Worm (Caenorhabditis elegans) whole organism, L2 larva: ENCODE measurements around the gene tbx-36.

Source experiments
- C34F6.9 ChIP-seq: fragments of 150-350 bp; optimal IDR thresholded peaks from 2 replicates; lab custom pipeline; 2014; ENCODE audit warnings: missing biosample characterization, missing genetic modification characterization
- F13H6.1 ChIP-seq: sonication (generic microtip); optimal IDR thresholded peaks from 2 replicates; lab custom pipeline; 2016; ENCODE audit warnings: missing genetic modification characterization, missing compliant biosample characterization
- R02D3.7 ChIP-seq: fragments of 150-350 bp; optimal IDR thresholded peaks from 2 replicates; lab custom pipeline; 2014; ENCODE audit warnings: missing biosample characterization, missing genetic modification characterization
- Y55F3AM.14 ChIP-seq: fragments of 200-800 bp; sonication (Bioruptor generic); optimal IDR thresholded peaks from 2 replicates; lab custom pipeline; 2018; ENCODE audit warnings: mild to moderate bottlenecking, missing genetic modification characterization, missing compliant biosample characterization
- ZK546.5 ChIP-seq: sonication (generic microtip); optimal IDR thresholded peaks from 2 replicates; lab custom pipeline; 2017; ENCODE audit warnings: missing biosample characterization, missing genetic modification characterization
- alr-1 ChIP-seq: fragments of 150-350 bp; optimal IDR thresholded peaks from 2 replicates; lab custom pipeline; 2014; ENCODE audit warnings: missing biosample characterization, missing genetic modification characterization
- aly-2 ChIP-seq: fragments of 150-350 bp; optimal IDR thresholded peaks from 2 replicates; lab custom pipeline; 2014; ENCODE audit warnings: missing biosample characterization, missing genetic modification characterization
- ama-1 ChIP-seq: fragments of 150-350 bp; optimal IDR thresholded peaks from 2 replicates; lab custom pipeline; 2018; ENCODE audit warnings: inconsistent platforms
- blmp-1 ChIP-seq: sonication (generic microtip); optimal IDR thresholded peaks from 2 replicates; lab custom pipeline; 2017; ENCODE audit warnings: missing genetic modification characterization, mild to moderate bottlenecking, missing compliant biosample characterization, antibody characterized with exemption, moderate library complexity; ENCODE audit not compliant: insufficient read depth
- ceh-82 ChIP-seq: fragments of 150-350 bp; optimal IDR thresholded peaks from 2 replicates; lab custom pipeline; 2014; ENCODE audit warnings: missing biosample characterization, missing genetic modification characterization
- crh-2 ChIP-seq: sonication (generic microtip); optimal IDR thresholded peaks from 2 replicates; lab custom pipeline; 2017; ENCODE audit warnings: missing biosample characterization, missing genetic modification characterization
- dmd-4 ChIP-seq: sonication (generic microtip); optimal IDR thresholded peaks from 2 replicates; lab custom pipeline; 2017; ENCODE audit warnings: missing biosample characterization, missing genetic modification characterization
- egl-27 ChIP-seq: sonication (generic microtip); optimal IDR thresholded peaks from 3 replicates; lab custom pipeline; 2017; ENCODE audit warnings: missing biosample characterization, missing genetic modification reagents, missing genetic modification characterization
- elt-1 ChIP-seq: fragments of 150-350 bp; optimal IDR thresholded peaks from 2 replicates; lab custom pipeline; 2014; ENCODE audit warnings: missing biosample characterization, missing genetic modification characterization
- elt-3 ChIP-seq: sonication (generic microtip); optimal IDR thresholded peaks from 2 replicates; lab custom pipeline; 2017; ENCODE audit warnings: missing biosample characterization, missing genetic modification characterization
- fos-1 ChIP-seq: fragments of 150-350 bp; optimal IDR thresholded peaks from 2 replicates; lab custom pipeline; 2014; ENCODE audit warnings: missing biosample characterization, missing genetic modification characterization
- gmeb-1 ChIP-seq: fragments of 150-350 bp; optimal IDR thresholded peaks from 2 replicates; lab custom pipeline; 2014; ENCODE audit warnings: missing biosample characterization, missing genetic modification characterization
- lin-11 ChIP-seq: fragments of 150-350 bp; sonication (generic microtip); optimal IDR thresholded peaks from 2 replicates; lab custom pipeline; 2014; ENCODE audit warnings: missing biosample characterization, missing genetic modification characterization, inconsistent platforms, mixed read lengths
- lin-13 ChIP-seq: fragments of 150-350 bp; optimal IDR thresholded peaks from 2 replicates; lab custom pipeline; 2014; ENCODE audit warnings: missing biosample characterization, missing genetic modification reagents, missing genetic modification characterization
- lin-39 ChIP-seq: fragments of 150-350 bp; optimal IDR thresholded peaks from 2 replicates; lab custom pipeline; 2014; ENCODE audit warnings: missing biosample characterization, missing genetic modification reagents, missing genetic modification characterization
- lsy-2 ChIP-seq, 2 experiments: fragments of 150-350 bp in 1 of 2; sonication (generic microtip) in 1 of 2; optimal IDR thresholded peaks; 2 replicates each; lab custom pipeline; 2014 to 2017; ENCODE audit warnings: missing biosample characterization in 2 of 2, missing genetic modification characterization in 2 of 2
- mab-5 ChIP-seq: fragments of 150-350 bp; optimal IDR thresholded peaks from 2 replicates; lab custom pipeline; 2014; ENCODE audit warnings: missing biosample characterization, missing genetic modification characterization
- mbf-1 ChIP-seq: sonication (generic microtip); optimal IDR thresholded peaks from 2 replicates; lab custom pipeline; 2017; ENCODE audit warnings: missing biosample characterization, missing genetic modification characterization
- mdl-1 ChIP-seq, 2 experiments: fragments of 150-350 bp in 1 of 2; sonication (generic microtip) in 1 of 2; optimal IDR thresholded peaks; 2 replicates each; lab custom pipeline; 2017; ENCODE audit warnings: missing biosample characterization in 2 of 2, missing genetic modification characterization in 2 of 2
- nhr-10 ChIP-seq: sonication (generic microtip); optimal IDR thresholded peaks from 2 replicates; lab custom pipeline; 2017; ENCODE audit warnings: missing biosample characterization, missing genetic modification characterization
- nhr-11 ChIP-seq: fragments of 150-350 bp; optimal IDR thresholded peaks from 2 replicates; lab custom pipeline; 2014; ENCODE audit warnings: missing biosample characterization, missing genetic modification characterization
- nhr-129 ChIP-seq: fragments of 150-350 bp; optimal IDR thresholded peaks from 2 replicates; lab custom pipeline; 2014; ENCODE audit warnings: missing biosample characterization, missing genetic modification characterization
- nhr-21 ChIP-seq: fragments of 150-350 bp; optimal IDR thresholded peaks from 2 replicates; lab custom pipeline; 2014; ENCODE audit warnings: missing biosample characterization, missing genetic modification characterization
- nhr-23 ChIP-seq: fragments of 150-350 bp; optimal IDR thresholded peaks from 2 replicates; lab custom pipeline; 2014; ENCODE audit warnings: missing biosample characterization, missing genetic modification reagents, missing genetic modification characterization
- nhr-237 ChIP-seq: fragments of 150-350 bp; optimal IDR thresholded peaks from 2 replicates; lab custom pipeline; 2014; ENCODE audit warnings: missing biosample characterization, missing genetic modification characterization
- nhr-25 ChIP-seq: fragments of 150-350 bp; sonication (generic microtip); optimal IDR thresholded peaks from 3 replicates; lab custom pipeline; 2014; ENCODE audit warnings: missing biosample characterization, missing genetic modification characterization
- nhr-6 ChIP-seq: fragments of 150-350 bp; optimal IDR thresholded peaks from 2 replicates; lab custom pipeline; 2014; ENCODE audit warnings: missing biosample characterization, missing genetic modification characterization
- nhr-77 ChIP-seq: fragments of 150-350 bp; optimal IDR thresholded peaks from 2 replicates; lab custom pipeline; 2014; ENCODE audit warnings: missing biosample characterization, missing genetic modification characterization
- peb-1 ChIP-seq: fragments of 150-350 bp; optimal IDR thresholded peaks from 2 replicates; lab custom pipeline; 2014; ENCODE audit warnings: missing biosample characterization, missing genetic modification characterization
- sem-4 ChIP-seq: fragments of 150-350 bp; optimal IDR thresholded peaks from 2 replicates; lab custom pipeline; 2014; ENCODE audit warnings: missing biosample characterization, missing genetic modification reagents, missing genetic modification characterization
- skn-1 ChIP-seq: sonication (generic microtip); optimal IDR thresholded peaks from 2 replicates; lab custom pipeline; 2017; ENCODE audit warnings: missing biosample characterization, missing genetic modification characterization
- sma-3 ChIP-seq: sonication (generic microtip); optimal IDR thresholded peaks from 2 replicates; lab custom pipeline; 2016; ENCODE audit warnings: missing genetic modification reagents, missing genetic modification characterization, missing compliant biosample characterization
- sma-9 ChIP-seq, 2 experiments: fragments of 150-350 bp in 1 of 2; sonication (generic microtip) in 1 of 2; optimal IDR thresholded peaks; 2 replicates each; lab custom pipeline; 2014 to 2016; ENCODE audit warnings: missing genetic modification characterization in 2 of 2, mild to moderate bottlenecking in 1 of 2, missing biosample characterization in 1 of 2, missing compliant biosample characterization in 1 of 2, missing genetic modification reagents in 1 of 2, moderate library complexity in 1 of 2
- snpc-4 ChIP-seq: fragments of 150-350 bp; optimal IDR thresholded peaks from 2 replicates; lab custom pipeline; 2014; ENCODE audit warnings: missing biosample characterization, missing genetic modification characterization
- unc-39 ChIP-seq: fragments of 150-350 bp; optimal IDR thresholded peaks from 2 replicates; lab custom pipeline; 2014; ENCODE audit warnings: missing biosample characterization, missing genetic modification characterization
- unc-55 ChIP-seq: fragments of 150-350 bp; sonication (generic microtip); optimal IDR thresholded peaks from 3 replicates; lab custom pipeline; 2014; ENCODE audit warnings: missing biosample characterization, missing genetic modification reagents, missing genetic modification characterization
- unc-62 ChIP-seq: fragments of 150-350 bp; optimal IDR thresholded peaks from 2 replicates; lab custom pipeline; 2014; ENCODE audit warnings: missing biosample characterization, missing genetic modification reagents, missing genetic modification characterization
- zag-1 ChIP-seq: fragments of 150-350 bp; optimal IDR thresholded peaks from 2 replicates; lab custom pipeline; 2014; ENCODE audit warnings: missing biosample characterization, missing genetic modification characterization
- ztf-1 ChIP-seq: fragments of 200-800 bp; sonication (Bioruptor generic); conservative IDR thresholded peaks from 2 replicates; pipeline ENCODE4 v1.3.6; 2022; ENCODE audit warnings: missing genetic modification characterization, missing compliant biosample characterization
- ztf-11 ChIP-seq: sonication (generic microtip); optimal IDR thresholded peaks from 2 replicates; lab custom pipeline; 2017; ENCODE audit warnings: missing biosample characterization, missing genetic modification characterization
- ztf-4 ChIP-seq: fragments of 150-350 bp; optimal IDR thresholded peaks from 2 replicates; lab custom pipeline; 2014; ENCODE audit warnings: missing biosample characterization, missing genetic modification characterization

The tbx-36 gene

DNA sequence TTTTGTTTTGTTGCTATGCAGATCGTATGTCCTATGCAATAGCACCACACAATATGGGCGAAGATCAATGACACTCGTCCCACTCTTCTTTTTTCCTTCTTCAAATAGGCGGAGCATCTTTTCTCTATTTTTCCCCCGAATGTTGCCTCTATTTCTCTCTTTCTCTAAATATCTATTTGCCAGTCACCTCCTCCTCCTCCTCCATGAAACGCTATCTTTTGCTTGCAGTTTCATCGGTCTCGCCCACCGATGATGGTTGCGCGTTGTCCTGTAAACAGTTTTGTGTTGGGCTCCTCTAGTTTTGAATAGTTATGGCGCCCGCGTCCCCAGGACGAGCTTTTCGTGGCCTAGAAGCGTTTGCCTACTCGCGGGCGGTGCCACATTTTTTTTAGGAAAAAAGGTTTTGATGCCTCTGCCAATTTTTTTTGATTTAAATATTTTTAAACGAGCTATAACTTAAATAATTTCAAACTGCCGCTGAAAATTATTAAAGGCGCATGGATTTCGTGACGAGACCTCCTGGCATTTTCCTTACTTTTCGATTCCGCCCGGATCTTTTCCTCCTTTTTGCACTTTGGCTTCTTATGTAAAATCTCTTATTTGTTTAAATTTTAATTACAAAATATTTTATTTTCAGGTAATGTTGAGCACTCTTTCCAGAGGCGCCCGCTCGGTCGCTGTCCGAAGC, 2.4 kb downstream of the tbx-36 start, which contains the start of gene gdh-1 (continued):
- TF ChIP-seq aly-2 (tag; lab: Kevin White, UChicago) (no peak), unc-39 (no peak), lin-13 (peak; percentile 59), ztf-4 (tag; lab: Kevin White, UChicago) (no peak), sma-3 (GFP tag; lab: Kevin White, UChicago) (peak; percentile 24)

DNA sequence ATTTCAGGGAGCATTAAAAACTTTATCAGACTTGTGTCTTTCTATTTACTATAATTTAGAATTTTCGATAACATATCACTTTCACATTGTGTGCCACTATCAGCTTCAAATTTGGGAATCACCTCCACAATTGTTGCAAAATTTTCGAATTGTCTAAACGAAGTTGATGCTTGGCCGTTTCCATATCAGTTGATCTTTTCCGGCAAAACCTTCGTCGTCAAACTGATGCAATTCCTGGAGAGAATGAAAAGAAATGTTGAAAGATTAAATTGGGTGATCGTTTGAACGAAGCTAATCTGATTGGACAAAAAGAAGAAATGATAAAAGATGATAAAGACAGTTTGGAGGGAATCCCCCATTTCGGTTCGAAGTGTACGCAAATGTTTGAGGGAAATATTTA, 5.2 kb downstream of the tbx-36 start:
- peak; percentile 82 for TF ChIP-seq crh-2
- TF ChIP-seq blmp-1 = peak; percentile 53
- peak; percentile 48 for TF ChIP-seq nhr-6
- TF ChIP-seq nhr-129 (tag; lab: Kevin White, UChicago) = peak; percentile 78
- TF ChIP-seq elt-1 (tag; lab: Kevin White, UChicago) = no peak
- peak; percentile 37 for TF ChIP-seq sem-4
- peak; percentile 74 for TF ChIP-seq gmeb-1 (tag; lab: Kevin White, UChicago)
- TF ChIP-seq lsy-2 (tag; optimal IDR thresholded peaks at IDR 0.05; lab: Kevin White, UChicago) = peak in 1 of 2 experiments; percentile 71
- TF ChIP-seq ama-1 (lab: Kevin White, UChicago) = peak; percentile 63
- TF ChIP-seq sma-3 (GFP tag; lab: Kevin White, UChicago) = peak; percentile 68
- peak; percentile 76 for TF ChIP-seq fos-1
- peak; percentile 94 for TF ChIP-seq sma-9 (GFP tag; optimal IDR thresholded peaks at IDR 0.05; lab: Kevin White, UChicago)
- no peak for TF ChIP-seq sma-9 (tag; optimal IDR thresholded peaks at IDR 0.05; lab: Kevin White, UChicago)
- TF ChIP-seq Y55F3AM.14 (GFP tag; lab: Kevin White, UChicago) = peak; percentile 18
- no peak for TF ChIP-seq C34F6.9 (tag; lab: Kevin White, UChicago)
- no peak for TF ChIP-seq unc-39
- no peak for TF ChIP-seq peb-1 (tag; lab: Kevin White, UChicago)
- no peak for TF ChIP-seq aly-2 (tag; lab: Kevin White, UChicago)
- peak; percentile 2 to 70 for TF ChIP-seq mdl-1 (tag; optimal IDR thresholded peaks at IDR 0.05; lab: Kevin White, UChicago)
- TF ChIP-seq nhr-21 (tag; lab: Kevin White, UChicago) = peak; percentile 69
- TF ChIP-seq nhr-77 = no peak
- TF ChIP-seq unc-62 (GFP tag; lab: Kevin White, UChicago) = no peak
- TF ChIP-seq mab-5 = no peak
- no peak for TF ChIP-seq nhr-237 (tag; lab: Kevin White, UChicago)
- TF ChIP-seq R02D3.7 (tag; lab: Kevin White, UChicago) = no peak
- no peak for TF ChIP-seq snpc-4 (tag; lab: Kevin White, UChicago)
- no peak for TF ChIP-seq ceh-82
- no peak for TF ChIP-seq nhr-25 (tag; lab: Kevin White, UChicago)
- TF ChIP-seq nhr-23 (tag; lab: Kevin White, UChicago) = no peak
- no peak for TF ChIP-seq nhr-11 (tag; lab: Kevin White, UChicago)
- TF ChIP-seq zag-1 (tag; lab: Kevin White, UChicago) = no peak
- TF ChIP-seq ztf-11 = no peak
- TF ChIP-seq lin-11 (tag; lab: Kevin White, UChicago) = no peak
- peak; percentile 54 for TF ChIP-seq F13H6.1 (tag; lab: Kevin White, UChicago)
- peak; percentile 77 for TF ChIP-seq lin-13
- TF ChIP-seq egl-27 = no peak
- peak; percentile 70 for TF ChIP-seq ztf-4 (tag; lab: Kevin White, UChicago)

DNA sequence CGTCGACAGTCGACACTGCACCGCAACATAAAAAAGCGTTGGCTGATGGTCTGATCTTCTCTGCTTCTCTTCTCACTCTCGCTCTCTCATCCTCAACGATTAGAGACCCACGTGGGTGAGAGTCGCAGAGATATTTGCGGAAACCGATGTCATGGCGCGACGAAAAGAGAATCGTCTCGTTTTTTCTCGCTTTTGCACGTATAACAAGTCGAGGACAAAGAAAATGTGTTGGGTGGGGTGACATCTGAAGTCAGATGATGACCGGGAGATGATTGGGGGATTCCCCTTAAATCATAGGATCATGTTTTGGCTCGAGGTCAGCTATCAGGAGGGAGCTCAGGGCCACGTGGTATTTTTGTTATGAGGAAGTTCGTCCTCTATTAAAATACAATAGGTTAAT, 6.0 kb downstream of the tbx-36 start:
- no peak for TF ChIP-seq ZK546.5
- no peak for TF ChIP-seq unc-55 (GFP tag; lab: Kevin White, UChicago)
- no peak for TF ChIP-seq dmd-4 (tag; lab: Kevin White, UChicago)
- TF ChIP-seq C34F6.9 (tag; lab: Kevin White, UChicago) = peak; percentile 86
- TF ChIP-seq sem-4 = peak; percentile 92
- TF ChIP-seq nhr-10 = no peak
- no peak for TF ChIP-seq lin-11 (tag; lab: Kevin White, UChicago)
- TF ChIP-seq nhr-25 (tag; lab: Kevin White, UChicago) = peak; percentile 98
- TF ChIP-seq mbf-1 (tag; lab: Kevin White, UChicago) = no peak
- TF ChIP-seq lin-39 (tag; lab: Kevin White, UChicago) = no peak
- peak; percentile 24 for TF ChIP-seq snpc-4 (tag; lab: Kevin White, UChicago)
- no peak for TF ChIP-seq nhr-11 (tag; lab: Kevin White, UChicago)
- peak; percentile 97 for TF ChIP-seq nhr-21 (tag; lab: Kevin White, UChicago)
- TF ChIP-seq egl-27 = peak; percentile 78
- peak; percentile 83 for TF ChIP-seq gmeb-1 (tag; lab: Kevin White, UChicago)
- no peak for TF ChIP-seq elt-1 (tag; lab: Kevin White, UChicago)
- TF ChIP-seq unc-39 = no peak
- TF ChIP-seq ztf-1 (GFP tag; lab: Robert Waterston, UW) = no peak
- TF ChIP-seq mab-5 = peak; percentile 74
- TF ChIP-seq skn-1 (tag; lab: Kevin White, UChicago) = no peak
- TF ChIP-seq elt-3 = no peak
- TF ChIP-seq ama-1 (lab: Kevin White, UChicago) = peak; percentile 37
- TF ChIP-seq nhr-129 (tag; lab: Kevin White, UChicago) = peak; percentile 97
- TF ChIP-seq sma-3 (GFP tag; lab: Kevin White, UChicago) = peak; percentile 95
- peak in 1 of 2 experiments; percentile 82 for TF ChIP-seq lsy-2 (tag; optimal IDR thresholded peaks at IDR 0.05; lab: Kevin White, UChicago)
- TF ChIP-seq ceh-82 = no peak
- TF ChIP-seq crh-2 = peak; percentile 94
- TF ChIP-seq Y55F3AM.14 (GFP tag; lab: Kevin White, UChicago) = peak; percentile 67
- no peak for TF ChIP-seq alr-1 (tag; lab: Kevin White, UChicago)
- no peak for TF ChIP-seq unc-62 (GFP tag; lab: Kevin White, UChicago)
- no peak for TF ChIP-seq peb-1 (tag; lab: Kevin White, UChicago)
- peak; percentile 96 for TF ChIP-seq F13H6.1 (tag; lab: Kevin White, UChicago)
